Worm (Caenorhabditis elegans): Measurements from ENCODE around the gene skr-7.

skr-7 gene

ce11 chrV:4450523-4451089 is 28.4 kb downstream of the skr-7 start, which contains the start of gene rft-2 (continued):
- TF ChIP-seq mep-1 (tag; optimal IDR thresholded peaks at IDR 0.05) (peak; percentile 62), pqm-1 (tag; optimal IDR thresholded peaks at IDR 0.05) (no peak), nhr-76 (tag; optimal IDR thresholded peaks at IDR 0.05) (no peak), lsy-2 (tag; optimal IDR thresholded peaks at IDR 0.05) (peak; percentile 71 to 80), lir-3 (tag; optimal IDR thresholded peaks at IDR 0.05; ENCODE audit: poor library complexity) (no peak), snu-23 (GFP tag; optimal IDR thresholded peaks at IDR 0.05) (peak; percentile 69), hlh-17 (GFP tag; optimal IDR thresholded peaks at IDR 0.05; ENCODE audit: borderline replicate concordance) (no peak), irx-1 (tag; optimal IDR thresholded peaks at IDR 0.05) (peak; percentile 58), lin-13 (GFP tag; optimal IDR thresholded peaks at IDR 0.05) (peak; percentile 27), efl-1 (optimal IDR thresholded peaks at IDR 0.05) (peak; percentile 92 to 96), efl-1 (GFP tag; optimal IDR thresholded peaks at IDR 0.05 in 1 of 2) (peak; percentile 96 to 99), sox-4 (tag; optimal IDR thresholded peaks at IDR 0.05) (peak; percentile 3), nhr-47 (tag; optimal IDR thresholded peaks at IDR 0.05) (peak; percentile 81), mdl-1 (tag; optimal IDR thresholded peaks at IDR 0.05) (peak in 1 of 2 experiments; percentile 22), fkh-10 (GFP tag; optimal IDR thresholded peaks at IDR 0.05) (peak; percentile 25), aha-1 (tag; optimal IDR thresholded peaks at IDR 0.05) (no peak), C04F5.9 (tag; optimal IDR thresholded peaks at IDR 0.05) (peak; percentile 23), elt-2 (tag; optimal IDR thresholded peaks at IDR 0.05) (peak; percentile 56), nhr-77 (tag; optimal IDR thresholded peaks at IDR 0.05) (peak; percentile 35), rnt-1 (tag; optimal IDR thresholded peaks at IDR 0.05) (peak; percentile 53), nhr-19 (GFP tag; conservative IDR thresholded peaks at IDR 0.05) (peak; percentile 50), dpl-1 (GFP tag; optimal IDR thresholded peaks at IDR 0.05) (peak; percentile 93 to 96 (median 95)), nhr-85 (tag) (peak; percentile 80), alr-1 (tag; optimal IDR thresholded peaks at IDR 0.05; ENCODE audit: borderline replicate concordance) (no peak), sptf-1 (tag; optimal IDR thresholded peaks at IDR 0.05) (no peak), jun-1 (tag; optimal IDR thresholded peaks at IDR 0.05) (peak; percentile 16), unc-86 (tag; optimal IDR thresholded peaks at IDR 0.05) (peak; percentile 46), F16B12.6 (tag; optimal IDR thresholded peaks at IDR 0.05) (peak; percentile 36), ceh-90 (tag; optimal IDR thresholded peaks at IDR 0.05) (no peak), xbp-1 (tag; optimal IDR thresholded peaks at IDR 0.05) (peak; percentile 58), swsn-7 (tag; optimal IDR thresholded peaks at IDR 0.05) (peak; percentile 60), blmp-1 (tag; optimal IDR thresholded peaks at IDR 0.05) (peak; percentile 49), nhr-20 (tag; optimal IDR thresholded peaks at IDR 0.05) (peak; percentile 59), Y116A8C.19 (tag; optimal IDR thresholded peaks at IDR 0.05; ENCODE audit: borderline replicate concordance) (no peak)

- peak; percentile 16 for TF ChIP-seq lin-14 (GFP tag; optimal IDR thresholded peaks at IDR 0.05)
- TF ChIP-seq Y116A8C.19 (tag; optimal IDR thresholded peaks at IDR 0.05; ENCODE audit: borderline replicate concordance) = no peak
- no peak for TF ChIP-seq nhr-71 (tag; optimal IDR thresholded peaks at IDR 0.05)
Measured at ce11 chrV:4454634-4455033, 32.4 kb downstream of the skr-7 start, which contains the start of gene gnrr-5. Gene gnrr-5 (minus strand): TSS chrV:4454734.

- TF ChIP-seq ces-1 (GFP tag; optimal IDR thresholded peaks at IDR 0.05) = no peak
- TF ChIP-seq nhr-19 (GFP tag; conservative IDR thresholded peaks at IDR 0.05) = no peak
- TF ChIP-seq snu-23 (GFP tag; optimal IDR thresholded peaks at IDR 0.05) = no peak
- TF ChIP-seq nhr-71 (tag; optimal IDR thresholded peaks at IDR 0.05) = no peak
- TF ChIP-seq isw-1 (GFP tag; IDR thresholded peaks at IDR 0.05) = no peak
- TF ChIP-seq mep-1 (tag; optimal IDR thresholded peaks at IDR 0.05) = no peak
Measured at ce11 chrV:4471065-4471464, 48.8 kb downstream of the skr-7 start, which contains the start of gene T08H10.3. Gene T08H10.3 (plus strand): TSS chrV:4471365.

All from whole organism, L1 larva.